Worm (Caenorhabditis elegans) whole organism, L1 larva: ENCODE data around the gene pgp-10.

Experiments used
- efl-1 ChIP-seq, 4 experiments: fragments of 150-350 bp; optimal IDR thresholded peaks in 3 of 4; peaks in 1 of 4; 1 replicate in 1 of 4; 2 replicates in 3 of 4; lab custom pipeline; 2014; ENCODE audit warnings: missing biosample characterization in 2 of 4, missing genetic modification characterization in 2 of 4, missing genetic modification reagents in 2 of 4
- ets-5 ChIP-seq: fragments of 200-800 bp; sonication (Bioruptor generic); IDR thresholded peaks from 2 replicates; pipeline ENCODE4 v1.3.6; 2022; ENCODE audit warnings: missing genetic modification characterization, missing compliant biosample characterization
- fkh-4 ChIP-seq: sonication (generic microtip); optimal IDR thresholded peaks from 2 replicates; lab custom pipeline; 2016; ENCODE audit warnings: missing compliant biosample characterization, missing genetic modification characterization, borderline replicate concordance
- lin-14 ChIP-seq: fragments of 200-800 bp; sonication (Bioruptor generic); optimal IDR thresholded peaks from 2 replicates; lab custom pipeline; 2018; ENCODE audit warnings: mild to moderate bottlenecking, missing genetic modification characterization, moderate library complexity, missing compliant biosample characterization
- lin-39 ChIP-seq: fragments of 150-350 bp; optimal IDR thresholded peaks from 2 replicates; lab custom pipeline; 2014; ENCODE audit warnings: missing biosample characterization, missing genetic modification reagents, missing genetic modification characterization
- mef-2 ChIP-seq: fragments of 150-350 bp; optimal IDR thresholded peaks from 2 replicates; lab custom pipeline; 2014; ENCODE audit warnings: missing biosample characterization, missing genetic modification characterization
- nhr-20 ChIP-seq: sonication (generic microtip); optimal IDR thresholded peaks from 2 replicates; lab custom pipeline; 2016; ENCODE audit warnings: mild to moderate bottlenecking, missing genetic modification characterization, missing compliant biosample characterization
- nhr-84 ChIP-seq: sonication (generic microtip); optimal IDR thresholded peaks from 2 replicates; lab custom pipeline; 2017; ENCODE audit warnings: missing biosample characterization, missing genetic modification characterization

Gene pgp-10

DNA sequence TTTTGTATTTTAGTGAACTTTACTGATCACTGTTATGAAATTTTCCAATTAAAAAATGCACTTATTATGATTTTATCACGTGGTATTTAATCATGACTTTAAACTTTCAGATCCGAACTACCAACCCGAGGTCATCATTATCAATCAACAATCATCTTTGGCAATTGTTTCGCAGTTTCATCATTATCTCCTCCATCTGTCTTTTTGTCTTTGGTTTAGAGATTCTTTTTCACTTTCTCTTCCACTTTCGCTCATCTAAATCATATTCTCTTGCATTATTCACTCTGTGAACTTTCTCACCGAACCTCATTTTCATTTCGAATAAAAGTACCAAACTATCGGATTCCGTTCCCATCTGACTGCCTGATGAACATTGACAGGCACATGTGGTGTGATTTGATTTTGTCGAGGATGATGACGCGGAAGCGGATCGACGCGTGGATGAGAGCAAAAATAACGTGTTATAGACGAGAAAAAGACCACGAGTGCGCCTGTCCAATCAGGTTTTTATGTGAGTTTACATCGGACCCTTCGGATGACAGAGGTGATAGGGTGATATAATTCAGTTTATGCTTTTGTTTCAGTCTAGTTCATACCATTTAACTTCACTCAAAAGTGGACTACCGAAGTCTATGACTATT is 51.8 kb downstream of the pgp-10 start (continued):
- TF ChIP-seq nhr-20 (tag; lab: Kevin White, UChicago) (peak; percentile 11), lin-39 (tag; lab: Kevin White, UChicago) (no peak), fkh-4 (no peak), ets-5 (GFP tag; lab: Robert Waterston, UW) (no peak), lin-14 (GFP tag; lab: Kevin White, UChicago) (peak; percentile 50), nhr-84 (tag; lab: Kevin White, UChicago) (no peak)
- TF ChIP-seq, all 84 proteins: peak for 7

ce11 chrX:7211405-7211804 is 52.6 kb downstream of the pgp-10 start, which contains the start of gene spp-22:
TSS of gene spp-22 (plus strand) at chrX:7211705.
- TF ChIP-seq mef-2 (no peak), efl-1 (optimal IDR thresholded peaks at IDR 0.05; lab: Kevin White, UChicago) (no peak), efl-1 (GFP tag; optimal IDR thresholded peaks at IDR 0.05 in 1 of 2; lab: Kevin White, UChicago) (peak in 1 of 2 experiments; percentile 37)
